Worm (Caenorhabditis elegans): Measurements from ENCODE around the gene npr-12.

The npr-12 gene

ce11 chrIV:6964508-6964907 is 27.1 kb upstream of the npr-12 start, which contains the start of gene B0478.3:
TSS of gene B0478.3 (minus strand) at chrIV:6964608.
- TF ChIP-seq zfp-2 (tag; optimal IDR thresholded peaks at IDR 0.05) = no peak
- no peak for TF ChIP-seq tra-1 (GFP tag; IDR thresholded peaks at IDR 0.05)
- no peak for TF ChIP-seq nhr-11 (tag; optimal IDR thresholded peaks at IDR 0.05)
- TF ChIP-seq daf-8 (GFP tag; IDR thresholded peaks at IDR 0.05) = no peak
- TF ChIP-seq ceh-82 (tag; optimal IDR thresholded peaks at IDR 0.05) = no peak
- TF ChIP-seq daf-16 (GFP tag; optimal IDR thresholded peaks at IDR 0.05) = no peak
- TF ChIP-seq daf-16 (tag; optimal IDR thresholded peaks at IDR 0.05) = no peak
- no peak for TF ChIP-seq F49E8.2 (tag; optimal IDR thresholded peaks at IDR 0.05; ENCODE audit: borderline replicate concordance)
- TF ChIP-seq spr-1 (tag; optimal IDR thresholded peaks at IDR 0.05) = no peak
- TF ChIP-seq egl-27 (tag; optimal IDR thresholded peaks at IDR 0.05) = no peak
- TF ChIP-seq Y48G9A.11 (GFP tag; IDR thresholded peaks at IDR 0.05) = no peak
- TF ChIP-seq ceh-62 (tag; optimal IDR thresholded peaks at IDR 0.05) = no peak
- no peak for TF ChIP-seq hmg-1.1 (GFP tag; IDR thresholded peaks at IDR 0.05)
- no peak for TF ChIP-seq D1046.2 (GFP tag; IDR thresholded peaks at IDR 0.05)
- no peak for TF ChIP-seq duxl-1 (tag; optimal IDR thresholded peaks at IDR 0.05; ENCODE audit: poor library complexity)

DNA sequence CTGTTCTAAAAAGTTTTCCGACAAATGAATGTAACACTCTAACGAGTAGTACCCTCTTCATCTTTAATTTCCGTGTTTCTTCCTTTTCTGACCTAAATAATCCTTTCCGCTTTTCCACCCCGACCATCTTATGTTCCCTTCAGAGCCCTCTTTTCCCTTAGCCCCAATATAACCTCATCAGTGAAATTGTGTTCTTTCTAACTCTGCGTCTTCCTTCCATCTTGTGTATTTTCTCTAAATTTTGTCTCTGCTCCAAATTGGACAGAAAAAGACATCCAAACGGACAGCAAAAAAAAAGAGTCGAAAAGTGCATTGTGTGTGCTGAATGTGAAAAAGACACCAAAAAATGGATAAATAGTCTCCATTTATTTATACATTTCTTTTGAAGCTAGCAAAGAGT is 22.0 kb upstream of the npr-12 start:
- no peak for TF ChIP-seq ceh-20 (GFP tag; IDR thresholded peaks at IDR 0.05)
- no peak for TF ChIP-seq tag-97 (GFP tag; IDR thresholded peaks at IDR 0.05)
- no peak for TF ChIP-seq nhr-111 (GFP tag; optimal IDR thresholded peaks at IDR 0.05)
- no peak for TF ChIP-seq ztf-11 (tag; optimal IDR thresholded peaks at IDR 0.05)
- TF ChIP-seq lir-3 (tag; optimal IDR thresholded peaks at IDR 0.05) = no peak
- TF ChIP-seq madf-9 (GFP tag; conservative IDR thresholded peaks at IDR 0.05) = no peak
- TF ChIP-seq nhr-41 (GFP tag; IDR thresholded peaks at IDR 0.05) = no peak
- TF ChIP-seq lsy-2 (tag; optimal IDR thresholded peaks at IDR 0.05) = peak in 1 of 2 experiments; percentile 9
- TF ChIP-seq ctbp-1 (GFP tag; IDR thresholded peaks at IDR 0.05) = 0 out of 2 replicates have a peak, but pooled peaks have one; percentile 29

ce11 chrIV:6958696-6959095 is 21.2 kb upstream of the npr-12 start:
- peak; percentile 8 to 57 for TF ChIP-seq lsy-2 (tag; optimal IDR thresholded peaks at IDR 0.05)
- TF ChIP-seq ceh-28 (tag; optimal IDR thresholded peaks at IDR 0.05) = peak; percentile 54
- TF ChIP-seq cey-2 (tag; optimal IDR thresholded peaks at IDR 0.05; ENCODE audit: borderline replicate concordance, insufficient read depth) = no peak
- no peak for TF ChIP-seq tag-97 (GFP tag; IDR thresholded peaks at IDR 0.05)
- no peak for TF ChIP-seq nhr-10 (tag; optimal IDR thresholded peaks at IDR 0.05)
- no peak for TF ChIP-seq ama-1 (optimal IDR thresholded peaks at IDR 0.05)
- TF ChIP-seq hlh-11 (tag; optimal IDR thresholded peaks at IDR 0.05) = no peak
- no peak for TF ChIP-seq egl-27 (tag; optimal IDR thresholded peaks at IDR 0.05)
- no peak for TF ChIP-seq mdt-29 (GFP tag; IDR thresholded peaks at IDR 0.05)
- TF ChIP-seq mep-1 (tag; optimal IDR thresholded peaks at IDR 0.05) = peak; percentile 38
- no peak for TF ChIP-seq mes-2 (tag; optimal IDR thresholded peaks at IDR 0.05; ENCODE audit: poor library complexity, severe bottlenecking)
- no peak for TF ChIP-seq mdl-1 (tag; optimal IDR thresholded peaks at IDR 0.05)
- no peak for TF ChIP-seq daf-12 (tag; optimal IDR thresholded peaks at IDR 0.05)
- TF ChIP-seq ceh-82 (tag; optimal IDR thresholded peaks at IDR 0.05) = no peak
- 0 out of 2 replicates have a peak, but pooled peaks have one; percentile 7 for TF ChIP-seq ctbp-1 (GFP tag; IDR thresholded peaks at IDR 0.05)
- peak in 1 of 2 experiments; percentile 98 for TF ChIP-seq unc-62 (GFP tag; optimal IDR thresholded peaks at IDR 0.05 in 1 of 2)
- no peak for TF ChIP-seq unc-62 (tag; optimal IDR thresholded peaks at IDR 0.05)
- no peak for TF ChIP-seq F10B5.3 (tag; optimal IDR thresholded peaks at IDR 0.05)
- no peak for TF ChIP-seq F37D6.2 (tag; optimal IDR thresholded peaks at IDR 0.05)
- peak; percentile 43 for TF ChIP-seq rbr-2 (tag; optimal IDR thresholded peaks at IDR 0.05)
- no peak for TF ChIP-seq zip-11 (GFP tag; IDR thresholded peaks at IDR 0.05)
- no peak for TF ChIP-seq pqm-1 (tag; optimal IDR thresholded peaks at IDR 0.05)
- no peak for TF ChIP-seq php-3 (GFP tag; IDR thresholded peaks at IDR 0.05)
- TF ChIP-seq dmd-8 (GFP tag; IDR thresholded peaks at IDR 0.05) = no peak
- TF ChIP-seq snpc-1.2 (GFP tag; IDR thresholded peaks at IDR 0.05) = no peak
- TF ChIP-seq fkh-10 (GFP tag; optimal IDR thresholded peaks at IDR 0.05) = no peak
- peak; percentile 43 for TF ChIP-seq hlh-30 (tag; optimal IDR thresholded peaks at IDR 0.05; ENCODE audit: insufficient read depth)
- TF ChIP-seq zfp-2 (tag; optimal IDR thresholded peaks at IDR 0.05) = no peak
- TF ChIP-seq daf-19 (GFP tag; conservative IDR thresholded peaks at IDR 0.05) = no peak
- no peak for TF ChIP-seq ces-1 (GFP tag; optimal IDR thresholded peaks at IDR 0.05)
- no peak for TF ChIP-seq nhr-28 (tag; optimal IDR thresholded peaks at IDR 0.05)
- TF ChIP-seq lir-3 (tag; optimal IDR thresholded peaks at IDR 0.05) = no peak
